Worm (Caenorhabditis elegans) whole organism, early embryonic: ENCODE data around the gene C03E10.3.

ENCODE experiments used
- B0310.2 ChIP-seq: sonication (generic microtip); optimal IDR thresholded peaks from 2 replicates; lab custom pipeline; 2016; ENCODE audit warnings: mild to moderate bottlenecking, missing genetic modification characterization, missing compliant biosample characterization
- ceh-36 ChIP-seq: sonication (generic microtip); optimal IDR thresholded peaks from 2 replicates; lab custom pipeline; 2016; ENCODE audit warnings: missing genetic modification characterization, inconsistent platforms, missing compliant biosample characterization
- sea-1 ChIP-seq: fragments of 200-800 bp; sonication (Bioruptor generic); conservative IDR thresholded peaks from 2 replicates; pipeline ENCODE4 v1.3.6; 2022; ENCODE audit warnings: missing genetic modification characterization, missing compliant biosample characterization
- tbx-11 ChIP-seq: fragments of 200-800 bp; sonication (Bioruptor generic); IDR thresholded peaks from 2 replicates; pipeline ENCODE4 v1.3.6; 2022; ENCODE audit warnings: missing genetic modification characterization, missing compliant biosample characterization

DNA sequence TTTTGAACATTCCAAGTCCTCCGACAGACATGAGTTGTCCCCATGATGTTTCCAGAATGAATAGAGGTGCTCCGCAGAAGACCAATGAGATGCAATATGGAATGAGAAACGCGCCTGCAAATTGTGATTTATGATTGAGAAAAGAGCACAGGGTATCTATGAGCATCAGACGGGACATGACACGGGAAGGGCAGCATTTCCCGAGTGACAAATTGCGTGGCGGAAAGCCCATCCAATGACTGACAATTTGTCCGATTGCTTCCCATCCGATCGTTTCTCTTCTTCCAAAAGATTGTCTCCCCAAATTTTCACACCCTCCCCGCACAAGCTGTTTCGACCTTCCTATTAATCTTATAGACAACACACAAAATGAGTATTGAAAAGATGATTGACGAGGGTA is 21.6 kb downstream of the C03E10.3 start:
- TF ChIP-seq tbx-11 (GFP tag; lab: Robert Waterston, UW) (no peak), sea-1 (GFP tag; lab: Robert Waterston, UW) (no peak), B0310.2 (tag; lab: Kevin White, UChicago) (no peak), ceh-36 (tag; lab: Kevin White, UChicago) (no peak)
